Worm (Caenorhabditis elegans) whole organism, L1 larva: ENCODE results near the gene ced-5.

Experiments
- C04F5.9 ChIP-seq: sonication (generic microtip); optimal IDR thresholded peaks from 2 replicates; lab custom pipeline; 2016; ENCODE audit warnings: missing genetic modification characterization, missing compliant biosample characterization
- C16A3.4 ChIP-seq: fragments of 150-350 bp; optimal IDR thresholded peaks from 2 replicates; lab custom pipeline; 2014; ENCODE audit warnings: missing biosample characterization, missing genetic modification characterization
- C34B4.2 ChIP-seq: sonication (generic microtip); optimal IDR thresholded peaks from 2 replicates; lab custom pipeline; 2017; ENCODE audit warnings: mild to moderate bottlenecking, missing genetic modification characterization, missing compliant biosample characterization
- ceh-63 ChIP-seq: fragments of 200-800 bp; sonication (Bioruptor generic); optimal IDR thresholded peaks from 2 replicates; lab custom pipeline; 2018; ENCODE audit warnings: mild to moderate bottlenecking, missing genetic modification characterization, missing compliant biosample characterization
- ceh-82 ChIP-seq, 3 experiments: fragments of 150-350 bp in 1 of 3; sonication (generic microtip) in 2 of 3; optimal IDR thresholded peaks; 2 replicates each; lab custom pipeline; 2014 to 2017; ENCODE audit warnings: missing biosample characterization in 3 of 3, missing genetic modification characterization in 3 of 3
- ces-1 ChIP-seq: fragments of 150-350 bp; optimal IDR thresholded peaks from 2 replicates; lab custom pipeline; 2014; ENCODE audit warnings: missing biosample characterization, missing genetic modification reagents, missing genetic modification characterization
- dpl-1 ChIP-seq, 3 experiments: fragments of 150-350 bp in 2 of 3; sonication (generic microtip) in 1 of 3; optimal IDR thresholded peaks; 2 replicates each; lab custom pipeline; 2014 to 2017; ENCODE audit warnings: missing biosample characterization in 3 of 3, missing genetic modification characterization in 3 of 3, missing genetic modification reagents in 3 of 3
- dsc-1 ChIP-seq: sonication (generic microtip); optimal IDR thresholded peaks from 2 replicates; lab custom pipeline; 2016; ENCODE audit warnings: mild to moderate bottlenecking, missing genetic modification characterization, missing compliant biosample characterization
- efl-1 ChIP-seq, 4 experiments: fragments of 150-350 bp; optimal IDR thresholded peaks in 3 of 4; peaks in 1 of 4; 1 replicate in 1 of 4; 2 replicates in 3 of 4; lab custom pipeline; 2014; ENCODE audit warnings: missing biosample characterization in 2 of 4, missing genetic modification characterization in 2 of 4, missing genetic modification reagents in 2 of 4
- egl-13 ChIP-seq: sonication (generic microtip); optimal IDR thresholded peaks from 2 replicates; lab custom pipeline; 2016; ENCODE audit warnings: missing genotype, missing genetic modification reagents, missing genetic modification characterization, missing compliant biosample characterization
- elt-2 ChIP-seq: sonication (generic microtip); optimal IDR thresholded peaks from 2 replicates; lab custom pipeline; 2016; ENCODE audit warnings: missing genetic modification characterization, mild to moderate bottlenecking, inconsistent platforms, missing compliant biosample characterization, missing genetic modification reagents
- ets-5 ChIP-seq: fragments of 200-800 bp; sonication (Bioruptor generic); IDR thresholded peaks from 2 replicates; pipeline ENCODE4 v1.3.6; 2022; ENCODE audit warnings: missing genetic modification characterization, missing compliant biosample characterization
- hlh-17 ChIP-seq: fragments of 200-800 bp; sonication (Bioruptor generic); optimal IDR thresholded peaks from 2 replicates; lab custom pipeline; 2018; ENCODE audit warnings: missing genetic modification characterization, mild to moderate bottlenecking, missing compliant biosample characterization, moderate library complexity, borderline replicate concordance
- hpl-2 ChIP-seq: fragments of 150-350 bp; optimal IDR thresholded peaks from 2 replicates; lab custom pipeline; 2014; ENCODE audit warnings: missing biosample characterization, missing genetic modification reagents, missing genetic modification characterization
- irx-1 ChIP-seq: sonication (generic microtip); optimal IDR thresholded peaks from 2 replicates; lab custom pipeline; 2016; ENCODE audit warnings: missing genetic modification characterization, missing compliant biosample characterization
- isw-1 ChIP-seq: fragments of 200-800 bp; sonication (Bioruptor generic); IDR thresholded peaks from 2 replicates; pipeline ENCODE4 v1.3.6; 2022; ENCODE audit warnings: missing genetic modification characterization, missing compliant biosample characterization
- lin-13 ChIP-seq: fragments of 150-350 bp; optimal IDR thresholded peaks from 2 replicates; lab custom pipeline; 2014; ENCODE audit warnings: missing biosample characterization, missing genetic modification reagents, missing genetic modification characterization
- lin-14 ChIP-seq: fragments of 200-800 bp; sonication (Bioruptor generic); optimal IDR thresholded peaks from 2 replicates; lab custom pipeline; 2018; ENCODE audit warnings: mild to moderate bottlenecking, missing genetic modification characterization, moderate library complexity, missing compliant biosample characterization
- lin-35 ChIP-seq, 2 experiments: fragments of 150-350 bp; optimal IDR thresholded peaks; 2 replicates each; lab custom pipeline; 2014; ENCODE audit warnings: missing biosample characterization in 2 of 2, missing genetic modification characterization in 2 of 2, missing genetic modification reagents in 2 of 2
- lin-39 ChIP-seq: fragments of 150-350 bp; optimal IDR thresholded peaks from 2 replicates; lab custom pipeline; 2014; ENCODE audit warnings: missing biosample characterization, missing genetic modification reagents, missing genetic modification characterization
- lir-3 ChIP-seq: sonication (generic microtip); optimal IDR thresholded peaks from 2 replicates; lab custom pipeline; 2016; ENCODE audit warnings: mild to moderate bottlenecking, missing genetic modification characterization, moderate library complexity, missing compliant biosample characterization; ENCODE audit not compliant: poor library complexity
- lsy-2 ChIP-seq, 2 experiments: fragments of 150-350 bp; optimal IDR thresholded peaks; 2 replicates each; lab custom pipeline; 2014; ENCODE audit warnings: missing biosample characterization in 2 of 2, missing genetic modification characterization in 2 of 2
- mdl-1 ChIP-seq, 2 experiments: fragments of 150-350 bp; optimal IDR thresholded peaks; 2 replicates each; lab custom pipeline; 2014 to 2017; ENCODE audit warnings: missing biosample characterization in 2 of 2, missing genetic modification characterization in 2 of 2, inconsistent platforms in 1 of 2
- mef-2 ChIP-seq: fragments of 150-350 bp; optimal IDR thresholded peaks from 2 replicates; lab custom pipeline; 2014; ENCODE audit warnings: missing biosample characterization, missing genetic modification characterization
- nhr-11 ChIP-seq: fragments of 150-350 bp; optimal IDR thresholded peaks from 2 replicates; lab custom pipeline; 2014; ENCODE audit warnings: missing biosample characterization, missing genetic modification characterization
- nhr-12 ChIP-seq: sonication (generic microtip); optimal IDR thresholded peaks from 2 replicates; lab custom pipeline; 2017; ENCODE audit warnings: missing biosample characterization, missing genetic modification characterization
- nhr-20 ChIP-seq: sonication (generic microtip); optimal IDR thresholded peaks from 2 replicates; lab custom pipeline; 2016; ENCODE audit warnings: mild to moderate bottlenecking, missing genetic modification characterization, missing compliant biosample characterization
- nhr-237 ChIP-seq: fragments of 150-350 bp; optimal IDR thresholded peaks from 2 replicates; lab custom pipeline; 2014; ENCODE audit warnings: missing biosample characterization, missing genetic modification characterization
- nhr-47 ChIP-seq: sonication (generic microtip); optimal IDR thresholded peaks from 2 replicates; lab custom pipeline; 2016; ENCODE audit warnings: mild to moderate bottlenecking, missing genetic modification characterization, moderate library complexity, missing compliant biosample characterization
- nhr-71 ChIP-seq: sonication (generic microtip); optimal IDR thresholded peaks from 2 replicates; lab custom pipeline; 2016; ENCODE audit warnings: mild to moderate bottlenecking, missing genetic modification characterization, moderate library complexity, missing compliant biosample characterization
- nhr-76 ChIP-seq: sonication (generic microtip); optimal IDR thresholded peaks from 2 replicates; lab custom pipeline; 2017; ENCODE audit warnings: missing biosample characterization, missing genetic modification characterization
- nhr-77 ChIP-seq: fragments of 150-350 bp; optimal IDR thresholded peaks from 2 replicates; lab custom pipeline; 2014; ENCODE audit warnings: missing biosample characterization, missing genetic modification characterization
- nhr-84 ChIP-seq: sonication (generic microtip); optimal IDR thresholded peaks from 2 replicates; lab custom pipeline; 2017; ENCODE audit warnings: missing biosample characterization, missing genetic modification characterization
- nhr-90 ChIP-seq: sonication (generic microtip); optimal IDR thresholded peaks from 2 replicates; lab custom pipeline; 2016; ENCODE audit warnings: mild to moderate bottlenecking, missing genetic modification characterization, missing compliant biosample characterization; ENCODE audit not compliant: poor library complexity
- pag-3 ChIP-seq: sonication (generic microtip); optimal IDR thresholded peaks from 2 replicates; lab custom pipeline; 2017; ENCODE audit warnings: missing genetic modification characterization, mild to moderate bottlenecking, missing compliant biosample characterization, antibody characterized with exemption, borderline replicate concordance; ENCODE audit not compliant: insufficient read depth
- pax-3 ChIP-seq: fragments of 200-800 bp; sonication (Bioruptor generic); optimal IDR thresholded peaks from 2 replicates; lab custom pipeline; 2018; ENCODE audit warnings: mild to moderate bottlenecking, missing genetic modification characterization, moderate library complexity, missing compliant biosample characterization
- pqm-1 ChIP-seq: sonication (generic microtip); optimal IDR thresholded peaks from 3 replicates; lab custom pipeline; 2017; ENCODE audit warnings: missing biosample characterization, missing genetic modification characterization
- rnt-1 ChIP-seq: sonication (generic microtip); optimal IDR thresholded peaks from 2 replicates; lab custom pipeline; 2016; ENCODE audit warnings: mild to moderate bottlenecking, missing genetic modification characterization, moderate library complexity, missing compliant biosample characterization
- snpc-4 ChIP-seq: fragments of 150-350 bp; optimal IDR thresholded peaks from 2 replicates; lab custom pipeline; 2014; ENCODE audit warnings: missing biosample characterization, missing genetic modification characterization
- snu-23 ChIP-seq: sonication (generic microtip); optimal IDR thresholded peaks from 2 replicates; lab custom pipeline; 2016; ENCODE audit warnings: missing genetic modification characterization, missing compliant biosample characterization
- sptf-1 ChIP-seq: fragments of 150-350 bp; optimal IDR thresholded peaks from 2 replicates; lab custom pipeline; 2014; ENCODE audit warnings: missing biosample characterization, missing genetic modification characterization
- swsn-7 ChIP-seq: sonication (generic microtip); optimal IDR thresholded peaks from 2 replicates; lab custom pipeline; 2016; ENCODE audit warnings: missing genetic modification characterization, missing compliant biosample characterization
- unc-62 ChIP-seq: fragments of 150-350 bp; optimal IDR thresholded peaks from 2 replicates; lab custom pipeline; 2014; ENCODE audit warnings: missing biosample characterization, missing genetic modification reagents, missing genetic modification characterization
- unc-86 ChIP-seq: sonication (generic microtip); optimal IDR thresholded peaks from 2 replicates; lab custom pipeline; 2016; ENCODE audit warnings: missing genetic modification characterization, missing compliant biosample characterization
- unc-98 ChIP-seq: fragments of 200-800 bp; sonication (Bioruptor generic); IDR thresholded peaks from 2 replicates; pipeline ENCODE4 v1.3.6; 2022; ENCODE audit warnings: missing genetic modification characterization, missing compliant biosample characterization
- vab-15 ChIP-seq: sonication (generic microtip); optimal IDR thresholded peaks from 2 replicates; lab custom pipeline; 2017; ENCODE audit warnings: missing genotype, mild to moderate bottlenecking, missing genetic modification characterization, missing compliant biosample characterization
- xbp-1 ChIP-seq: sonication (generic microtip); optimal IDR thresholded peaks from 2 replicates; lab custom pipeline; 2016; ENCODE audit warnings: missing genetic modification characterization, missing compliant biosample characterization
- zag-1 ChIP-seq: fragments of 150-350 bp; optimal IDR thresholded peaks from 2 replicates; lab custom pipeline; 2014; ENCODE audit warnings: missing biosample characterization, missing genetic modification characterization
- zip-4 ChIP-seq: fragments of 200-800 bp; sonication (Bioruptor generic); optimal IDR thresholded peaks from 2 replicates; lab custom pipeline; 2018; ENCODE audit warnings: mild to moderate bottlenecking, missing genetic modification characterization, moderate library complexity, missing compliant biosample characterization
- ztf-4 ChIP-seq: fragments of 150-350 bp; optimal IDR thresholded peaks from 2 replicates; lab custom pipeline; 2014; ENCODE audit warnings: missing biosample characterization, missing genetic modification characterization

The ced-5 gene

ce11 chrIV:10475234-10475633 is 8.7 kb upstream of the ced-5 start:
- TF ChIP-seq unc-86 (tag; lab: Kevin White, UChicago), result no peak
- TF ChIP-seq nhr-90 (tag; lab: Kevin White, UChicago), result no peak
- TF ChIP-seq egl-13 (tag; lab: Kevin White, UChicago), result no peak
- no peak for TF ChIP-seq irx-1 (tag; lab: Kevin White, UChicago)

- TF ChIP-seq swsn-7 (tag; lab: Kevin White, UChicago) (peak; percentile 73), zag-1 (tag; lab: Kevin White, UChicago) (peak; percentile 34), lin-14 (GFP tag; lab: Kevin White, UChicago) (peak; percentile 93), snu-23 (GFP tag; lab: Kevin White, UChicago) (peak; percentile 56), ces-1 (GFP tag; lab: Kevin White, UChicago) (no peak), vab-15 (tag; lab: Kevin White, UChicago) (no peak), nhr-12 (tag; lab: Kevin White, UChicago) (no peak), lin-39 (tag; lab: Kevin White, UChicago) (no peak), mef-2 (tag; lab: Kevin White, UChicago) (peak; percentile 59), mdl-1 (tag; optimal IDR thresholded peaks at IDR 0.05; lab: Kevin White, UChicago) (no peak), nhr-76 (tag; lab: Kevin White, UChicago) (no peak), sptf-1 (tag; lab: Kevin White, UChicago) (no peak), C16A3.4 (tag; lab: Kevin White, UChicago) (peak; percentile 6), rnt-1 (tag; lab: Kevin White, UChicago) (peak; percentile 12), nhr-90 (tag; lab: Kevin White, UChicago) (no peak), nhr-11 (peak; percentile 38), hpl-2 (GFP tag; lab: Kevin White, UChicago) (no peak), unc-98 (no peak), xbp-1 (tag; lab: Kevin White, UChicago) (peak; percentile 88), pag-3 (tag; lab: Kevin White, UChicago) (no peak), ets-5 (GFP tag; lab: Robert Waterston, UW) (no peak), lin-13 (GFP tag; lab: Kevin White, UChicago) (peak; percentile 51), lsy-2 (tag; optimal IDR thresholded peaks at IDR 0.05; lab: Kevin White, UChicago) (peak; percentile 16 to 68), hlh-17 (GFP tag; lab: Kevin White, UChicago) (no peak), pax-3 (tag; lab: Kevin White, UChicago) (peak; percentile 60), C04F5.9 (tag; lab: Kevin White, UChicago) (no peak), C34B4.2 (no peak), ceh-82 (tag; optimal IDR thresholded peaks at IDR 0.05; lab: Kevin White, UChicago) (peak; percentile 35 to 65 (median 52)), efl-1 (optimal IDR thresholded peaks at IDR 0.05; lab: Kevin White, UChicago) (peak; percentile 36 to 45), efl-1 (GFP tag; optimal IDR thresholded peaks at IDR 0.05 in 1 of 2; lab: Kevin White, UChicago) (no peak), nhr-77 (tag; lab: Kevin White, UChicago) (no peak), dsc-1 (tag; lab: Kevin White, UChicago) (peak; percentile 55), nhr-47 (tag; lab: Kevin White, UChicago) (peak; percentile 80), ceh-63 (GFP tag; lab: Kevin White, UChicago) (no peak), zip-4 (peak; percentile 7), snpc-4 (tag; lab: Kevin White, UChicago) (peak; percentile 10), nhr-84 (tag; lab: Kevin White, UChicago) (no peak), unc-62 (GFP tag; lab: Kevin White, UChicago) (no peak), lir-3 (tag; lab: Kevin White, UChicago) (peak; percentile 42), lin-35 (GFP tag; optimal IDR thresholded peaks at IDR 0.05; lab: Kevin White, UChicago) (peak in 1 of 2 experiments; percentile 53), nhr-20 (tag; lab: Kevin White, UChicago) (no peak), nhr-237 (tag; lab: Kevin White, UChicago) (no peak), ztf-4 (tag; lab: Kevin White, UChicago) (no peak), egl-13 (tag; lab: Kevin White, UChicago) (peak; percentile 81), elt-2 (tag; lab: Kevin White, UChicago) (no peak), dpl-1 (GFP tag; optimal IDR thresholded peaks at IDR 0.05; lab: Kevin White, UChicago) (peak in 1 of 3 experiments; percentile 21), pqm-1 (tag; lab: Kevin White, UChicago) (no peak), nhr-71 (peak; percentile 83), isw-1 (GFP tag; lab: Robert Waterston, UW) (peak; percentile 61)
These were observed 2.2 kb upstream of the ced-5 start, which contains the start of gene egl-21 for ce11 chrIV:10481695-10482094. egl-21 (minus strand) TSS chrIV:10481844.
